Worm (Caenorhabditis elegans) whole organism, L3 larva: ENCODE measurements around the gene bath-42.

ENCODE experiments used
- R02D3.7 ChIP-seq: fragments of 150-350 bp; optimal IDR thresholded peaks from 2 replicates; lab custom pipeline; 2014; ENCODE audit warnings: missing biosample characterization, missing genetic modification characterization
- aly-2 ChIP-seq: fragments of 150-350 bp; optimal IDR thresholded peaks from 2 replicates; lab custom pipeline; 2014; ENCODE audit warnings: missing biosample characterization, missing genetic modification characterization
- ama-1 ChIP-seq: fragments of 150-350 bp; optimal IDR thresholded peaks from 2 replicates; lab custom pipeline; 2018
- ceh-16 ChIP-seq: sonication (generic microtip); optimal IDR thresholded peaks from 2 replicates; lab custom pipeline; 2017; ENCODE audit warnings: missing biosample characterization, missing genetic modification characterization
- ceh-28 ChIP-seq: fragments of 150-350 bp; optimal IDR thresholded peaks from 2 replicates; lab custom pipeline; 2014; ENCODE audit warnings: missing biosample characterization, missing genetic modification reagents, missing genetic modification characterization
- ceh-82 ChIP-seq: fragments of 150-350 bp; optimal IDR thresholded peaks from 2 replicates; lab custom pipeline; 2014; ENCODE audit warnings: missing biosample characterization, missing genetic modification characterization
- daf-12 ChIP-seq: fragments of 150-350 bp; optimal IDR thresholded peaks from 2 replicates; lab custom pipeline; 2014; ENCODE audit warnings: missing biosample characterization, missing genetic modification reagents, missing genetic modification characterization
- egl-27 ChIP-seq: sonication (generic microtip); optimal IDR thresholded peaks from 4 replicates; lab custom pipeline; 2017; ENCODE audit warnings: missing biosample characterization, missing genetic modification reagents, missing genetic modification characterization
- egl-5 ChIP-seq: fragments of 150-350 bp; optimal IDR thresholded peaks from 2 replicates; lab custom pipeline; 2017; ENCODE audit warnings: missing biosample characterization, missing genetic modification reagents, missing genetic modification characterization, inconsistent platforms
- elt-1 ChIP-seq: fragments of 150-350 bp; optimal IDR thresholded peaks from 2 replicates; lab custom pipeline; 2014; ENCODE audit warnings: missing biosample characterization, missing genetic modification characterization
- elt-2 ChIP-seq: sonication (generic microtip); optimal IDR thresholded peaks from 2 replicates; lab custom pipeline; 2016; ENCODE audit warnings: missing genetic modification reagents, mild to moderate bottlenecking, missing genetic modification characterization, missing compliant biosample characterization
- elt-3 ChIP-seq, 3 experiments: fragments of 150-350 bp in 1 of 3; sonication (generic microtip) in 2 of 3; optimal IDR thresholded peaks; 2 replicates in 2 of 3; 4 replicates in 1 of 3; lab custom pipeline; 2014 to 2017; ENCODE audit warnings: missing biosample characterization in 3 of 3, missing genetic modification characterization in 3 of 3
- eor-1 ChIP-seq, 2 experiments: fragments of 150-350 bp; optimal IDR thresholded peaks; 2 replicates each; lab custom pipeline; 2014 to 2018; ENCODE audit warnings: missing biosample characterization in 2 of 2, missing genetic modification characterization in 2 of 2
- fkh-2 ChIP-seq: fragments of 150-350 bp; optimal IDR thresholded peaks from 2 replicates; lab custom pipeline; 2014; ENCODE audit warnings: missing biosample characterization, missing genetic modification reagents, missing genetic modification characterization
- hmg-11 ChIP-seq: sonication (generic microtip); optimal IDR thresholded peaks from 2 replicates; lab custom pipeline; 2016; ENCODE audit warnings: missing genetic modification characterization, missing compliant biosample characterization
- lin-39 ChIP-seq: fragments of 150-350 bp; optimal IDR thresholded peaks from 2 replicates; lab custom pipeline; 2018; ENCODE audit warnings: missing biosample characterization, missing genetic modification reagents, missing genetic modification characterization
- mdl-1 ChIP-seq: fragments of 150-350 bp; optimal IDR thresholded peaks from 2 replicates; lab custom pipeline; 2014; ENCODE audit warnings: missing biosample characterization, missing genetic modification characterization
- nfya-1 ChIP-seq: sonication (generic microtip); optimal IDR thresholded peaks from 2 replicates; lab custom pipeline; 2017; ENCODE audit warnings: missing genetic modification characterization, mild to moderate bottlenecking, missing compliant biosample characterization, antibody characterized with exemption, moderate library complexity; ENCODE audit not compliant: insufficient read depth
- nhr-12 ChIP-seq: fragments of 150-350 bp; optimal IDR thresholded peaks from 2 replicates; lab custom pipeline; 2014; ENCODE audit warnings: missing biosample characterization, missing genetic modification characterization
- nhr-23 ChIP-seq: fragments of 150-350 bp; optimal IDR thresholded peaks from 2 replicates; lab custom pipeline; 2014; ENCODE audit warnings: missing biosample characterization, missing genetic modification reagents, missing genetic modification characterization
- nhr-25 ChIP-seq: sonication (generic microtip); optimal IDR thresholded peaks from 2 replicates; lab custom pipeline; 2017; ENCODE audit warnings: missing biosample characterization, missing genetic modification characterization
- nhr-28 ChIP-seq: fragments of 150-350 bp; optimal IDR thresholded peaks from 2 replicates; lab custom pipeline; 2014; ENCODE audit warnings: missing biosample characterization, missing genetic modification characterization
- nhr-67 ChIP-seq: fragments of 150-350 bp; optimal IDR thresholded peaks from 2 replicates; lab custom pipeline; 2014; ENCODE audit warnings: missing biosample characterization, missing genetic modification characterization
- nhr-77 ChIP-seq: fragments of 150-350 bp; optimal IDR thresholded peaks from 2 replicates; lab custom pipeline; 2014; ENCODE audit warnings: missing biosample characterization, missing genetic modification characterization
- pha-4 ChIP-seq: fragments of 150-350 bp; optimal IDR thresholded peaks from 2 replicates; lab custom pipeline; 2014; ENCODE audit warnings: missing biosample characterization, missing genetic modification reagents, missing genetic modification characterization
- pqm-1 ChIP-seq: fragments of 150-350 bp; optimal IDR thresholded peaks from 2 replicates; lab custom pipeline; 2017; ENCODE audit warnings: missing biosample characterization, missing genetic modification characterization, inconsistent platforms
- sea-2 ChIP-seq: fragments of 150-350 bp; sonication (generic microtip); optimal IDR thresholded peaks from 4 replicates; lab custom pipeline; 2014; ENCODE audit warnings: missing biosample characterization, missing genetic modification reagents, missing genetic modification characterization
- skn-1 ChIP-seq: fragments of 150-350 bp; optimal IDR thresholded peaks from 2 replicates; lab custom pipeline; 2014; ENCODE audit warnings: missing biosample characterization, missing genetic modification characterization
- zag-1 ChIP-seq: fragments of 150-350 bp; optimal IDR thresholded peaks from 2 replicates; lab custom pipeline; 2014; ENCODE audit warnings: missing biosample characterization, missing genetic modification characterization
- ztf-11 ChIP-seq: fragments of 150-350 bp; optimal IDR thresholded peaks from 2 replicates; lab custom pipeline; 2014; ENCODE audit warnings: missing biosample characterization, missing genetic modification characterization

bath-42 gene

DNA sequence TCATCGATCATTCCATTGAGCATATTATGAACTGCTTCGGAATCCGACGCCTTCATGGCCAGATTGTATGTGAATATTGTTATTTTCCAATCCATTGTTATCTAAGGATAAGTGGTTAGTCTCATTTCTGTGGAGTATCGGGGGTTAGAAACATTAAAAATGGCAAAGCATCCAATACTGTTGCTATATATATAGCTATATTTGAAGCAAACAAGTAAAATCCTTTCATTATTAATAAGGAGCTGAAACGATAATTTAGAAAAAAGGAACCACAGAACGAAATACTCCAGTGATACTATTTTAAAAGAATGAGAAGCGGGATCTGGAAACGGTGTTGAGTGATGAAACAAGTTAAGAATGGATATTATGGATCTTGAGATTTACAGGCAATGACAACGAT, 1.9 kb downstream of the bath-42 start, which contains the start of gene inpp-5K:
Gene inpp-5K (minus strand): TSS at position 101 of the 400 bp plus-strand sequence.
- TF ChIP-seq nhr-25 (tag; lab: Kevin White, UChicago) (peak; percentile 13), skn-1 (tag; lab: Kevin White, UChicago) (no peak), nhr-23 (tag; lab: Kevin White, UChicago) (no peak), aly-2 (no peak), egl-5 (tag; lab: Kevin White, UChicago) (no peak), elt-2 (no peak)

DNA sequence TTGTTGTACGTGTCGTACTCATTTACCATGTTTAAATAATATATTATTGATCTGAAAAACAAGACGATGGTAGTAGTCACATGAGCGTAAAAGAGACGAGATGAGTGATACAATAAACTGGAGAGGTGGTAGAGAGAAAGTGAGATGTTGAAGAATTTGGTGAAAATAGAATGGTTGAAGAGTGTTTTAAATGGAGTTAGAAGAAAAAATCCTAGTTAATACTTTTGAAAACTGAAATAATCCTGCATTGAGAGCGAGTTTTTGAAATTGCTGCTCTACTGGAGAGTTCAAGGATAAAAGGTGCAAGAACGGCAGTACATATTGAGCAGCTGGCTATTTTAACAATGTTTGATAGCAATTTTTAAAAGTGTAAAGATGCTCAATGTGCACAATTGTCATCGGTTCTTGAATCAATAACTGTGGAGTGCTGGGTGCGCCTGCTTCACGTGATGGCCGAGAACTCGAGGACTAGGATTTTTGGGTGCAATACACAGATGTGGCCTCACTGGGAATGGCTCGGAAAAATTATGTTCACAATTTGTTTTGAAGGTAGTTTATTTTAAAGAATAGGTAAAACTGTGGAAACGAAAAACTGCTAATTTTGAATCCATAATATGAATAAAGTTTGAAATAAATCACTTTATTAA, 4.9 kb downstream of the bath-42 start, which contains the start of gene atg-13:
Gene atg-13 (minus strand): TSS at position 51 of the 647 bp plus-strand sequence.
- TF ChIP-seq pha-4 (tag; lab: Kevin White, UChicago) = peak; percentile 62
- TF ChIP-seq elt-2 = peak; percentile 15
- no peak for TF ChIP-seq ceh-82 (tag; lab: Kevin White, UChicago)
- peak; percentile 43 for TF ChIP-seq nfya-1
- peak; percentile 9 for TF ChIP-seq hmg-11
- TF ChIP-seq nhr-25 (tag; lab: Kevin White, UChicago) = no peak

DNA sequence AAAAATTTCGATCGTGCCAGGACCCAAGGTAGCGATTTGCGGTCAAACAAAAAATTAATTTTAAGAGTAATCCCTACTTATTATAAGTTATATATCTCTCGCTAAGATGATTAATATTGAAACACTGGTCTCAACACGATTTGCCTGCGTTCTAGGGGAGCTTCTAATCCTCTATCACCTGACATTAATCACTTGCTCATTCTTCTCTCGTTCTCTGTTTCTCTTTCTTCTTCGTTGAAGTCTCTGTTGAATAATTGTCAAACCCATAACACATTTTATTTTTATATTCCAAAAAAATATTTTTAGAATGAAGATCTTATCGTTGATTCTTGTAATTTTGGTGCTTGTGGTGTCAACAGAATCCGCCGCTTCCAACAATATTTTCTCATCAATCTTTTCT, 8.0 kb downstream of the bath-42 start, which contains the start of gene D2007.1:
Gene D2007.1 (plus strand): TSS at position 301 of the 400 bp plus-strand sequence.
- TF ChIP-seq ceh-28 (tag; lab: Kevin White, UChicago) (no peak), daf-12 (no peak), nhr-77 (tag; lab: Kevin White, UChicago) (no peak), ceh-82 (tag; lab: Kevin White, UChicago) (no peak), hmg-11 (no peak), nhr-67 (no peak), lin-39 (tag; lab: Kevin White, UChicago) (no peak), nfya-1 (no peak)

DNA sequence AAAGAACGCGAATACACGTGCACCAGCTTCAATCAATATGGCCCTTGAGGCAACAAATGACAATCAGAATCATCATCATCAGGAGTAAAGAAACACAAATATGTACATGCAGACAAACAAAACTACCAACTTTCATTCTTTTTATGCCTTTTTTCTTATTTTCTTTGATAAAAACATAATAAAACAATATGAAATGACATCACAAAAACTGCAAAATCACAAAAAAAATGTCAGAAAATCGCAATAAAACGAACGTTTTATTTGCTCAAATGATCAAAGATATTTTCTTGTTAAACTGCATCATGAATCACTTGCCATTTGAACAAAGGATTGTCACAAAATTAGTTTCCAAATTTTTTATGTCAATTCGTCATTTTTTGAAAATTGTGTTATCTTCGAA, 8.8 kb downstream of the bath-42 start:
- no peak for TF ChIP-seq elt-1 (tag; lab: Kevin White, UChicago)
- TF ChIP-seq elt-2 = peak; percentile 55
- TF ChIP-seq pha-4 (tag; lab: Kevin White, UChicago) = peak; percentile 6
- TF ChIP-seq, all 47 proteins: peak for 2

DNA sequence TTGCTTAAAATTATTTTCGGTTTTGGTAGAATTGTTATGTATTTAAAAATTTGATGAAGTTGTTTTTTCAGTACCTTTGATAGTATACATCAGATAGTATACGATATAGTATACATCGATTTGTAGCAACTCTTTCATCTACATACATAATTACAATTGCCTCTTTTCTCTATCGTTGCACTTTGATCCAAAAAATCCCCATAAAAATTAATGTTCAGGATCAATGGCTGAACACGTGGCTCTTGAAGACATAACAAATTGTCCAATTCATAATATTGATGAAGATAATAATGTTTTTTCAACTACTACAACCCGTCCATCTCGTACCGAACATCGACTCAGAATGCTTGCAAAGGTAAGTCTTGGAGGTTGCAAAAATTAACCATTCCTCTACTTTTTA, 14.4 kb downstream of the bath-42 start, which contains the start of gene D2007.2:
Gene D2007.2 (plus strand): TSS at position 213 of the 400 bp plus-strand sequence.
- TF ChIP-seq pqm-1 (no peak), hmg-11 (no peak), ztf-11 (tag; lab: Kevin White, UChicago) (no peak), ama-1 (lab: Kevin White, UChicago) (no peak), mdl-1 (tag; lab: Kevin White, UChicago) (no peak), egl-5 (tag; lab: Kevin White, UChicago) (no peak), nhr-28 (tag; lab: Kevin White, UChicago) (no peak), elt-2 (no peak), sea-2 (GFP tag; lab: Kevin White, UChicago) (no peak), fkh-2 (tag; lab: Kevin White, UChicago) (no peak), R02D3.7 (tag; lab: Kevin White, UChicago) (no peak), elt-1 (tag; lab: Kevin White, UChicago) (no peak), nhr-23 (tag; lab: Kevin White, UChicago) (no peak), egl-27 (no peak), eor-1 (tag; optimal IDR thresholded peaks at IDR 0.05; lab: Kevin White, UChicago) (no peak), elt-3 (tag; optimal IDR thresholded peaks at IDR 0.05; lab: Kevin White, UChicago) (no peak), ceh-16 (tag; lab: Kevin White, UChicago) (no peak), nhr-12 (no peak)

DNA sequence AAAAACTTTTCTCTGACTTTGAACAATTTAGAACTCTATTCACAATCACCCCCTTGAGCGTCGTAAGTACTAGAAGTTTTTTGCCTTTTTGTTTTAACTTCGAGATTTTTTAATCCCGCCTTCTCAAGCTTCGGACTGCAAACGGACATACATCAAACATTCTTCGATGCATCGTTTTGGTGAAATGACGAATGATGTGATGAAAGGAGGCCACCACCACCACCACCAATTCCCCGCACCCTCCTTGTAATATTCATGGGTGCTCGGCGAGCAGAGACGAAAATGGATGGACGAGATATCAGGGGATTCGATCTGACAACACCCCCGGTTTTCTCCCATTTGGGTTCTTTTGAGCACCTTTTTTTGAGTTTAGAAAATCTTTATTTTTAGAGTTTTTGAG, 17.2 kb downstream of the bath-42 start:
- TF ChIP-seq ceh-28 (tag; lab: Kevin White, UChicago) (no peak), eor-1 (tag; optimal IDR thresholded peaks at IDR 0.05; lab: Kevin White, UChicago) (no peak), ceh-16 (tag; lab: Kevin White, UChicago) (no peak), lin-39 (tag; lab: Kevin White, UChicago) (peak; percentile 49), mdl-1 (tag; lab: Kevin White, UChicago) (no peak), zag-1 (tag; lab: Kevin White, UChicago) (no peak), fkh-2 (tag; lab: Kevin White, UChicago) (no peak)
